Fruit fly (Drosophila melanogaster): ENCODE data around the gene mora.

Gene mora

dm6 chr3R:24151924-24152809, 34.0 kb upstream of the mora start, which contains the start of the genes p38a and CG6178 (continued):
- TF ChIP-seq Blimp-1 (GFP tag; optimal IDR thresholded peaks at IDR 0.05) (peak; percentile 95), CG8319 (GFP tag; optimal IDR thresholded peaks at IDR 0.05) (peak; percentile 88), lz (GFP tag; optimal IDR thresholded peaks at IDR 0.05) (peak; percentile 92), cyc (GFP tag; optimal IDR thresholded peaks at IDR 0.05) (peak; percentile 88), Hr4 (GFP tag; optimal IDR thresholded peaks at IDR 0.05) (peak; percentile 95), svp (GFP tag) (peak; percentile 95), Sox15 (GFP tag; optimal IDR thresholded peaks at IDR 0.05) (peak; percentile 94), CG32006 (GFP tag; optimal IDR thresholded peaks at IDR 0.05) (peak; percentile 100), Eip93F (GFP tag; optimal IDR thresholded peaks at IDR 0.05) (peak; percentile 81), CG34406 (GFP tag; optimal IDR thresholded peaks at IDR 0.05) (peak; percentile 99), dsx (GFP tag; optimal IDR thresholded peaks at IDR 0.05; ENCODE audit: poor library complexity, severe bottlenecking) (peak; percentile 98), Gug (GFP tag; IDR thresholded peaks at IDR 0.05) (peak; percentile 98), CG6276 (GFP tag; optimal IDR thresholded peaks at IDR 0.05) (peak; percentile 99), CG6792 (GFP tag; optimal IDR thresholded peaks at IDR 0.05) (peak; percentile 95), CG15336 (GFP tag; IDR thresholded peaks at IDR 0.05) (peak; percentile 99), Eip78C (GFP tag) (peak; percentile 97)

DNA sequence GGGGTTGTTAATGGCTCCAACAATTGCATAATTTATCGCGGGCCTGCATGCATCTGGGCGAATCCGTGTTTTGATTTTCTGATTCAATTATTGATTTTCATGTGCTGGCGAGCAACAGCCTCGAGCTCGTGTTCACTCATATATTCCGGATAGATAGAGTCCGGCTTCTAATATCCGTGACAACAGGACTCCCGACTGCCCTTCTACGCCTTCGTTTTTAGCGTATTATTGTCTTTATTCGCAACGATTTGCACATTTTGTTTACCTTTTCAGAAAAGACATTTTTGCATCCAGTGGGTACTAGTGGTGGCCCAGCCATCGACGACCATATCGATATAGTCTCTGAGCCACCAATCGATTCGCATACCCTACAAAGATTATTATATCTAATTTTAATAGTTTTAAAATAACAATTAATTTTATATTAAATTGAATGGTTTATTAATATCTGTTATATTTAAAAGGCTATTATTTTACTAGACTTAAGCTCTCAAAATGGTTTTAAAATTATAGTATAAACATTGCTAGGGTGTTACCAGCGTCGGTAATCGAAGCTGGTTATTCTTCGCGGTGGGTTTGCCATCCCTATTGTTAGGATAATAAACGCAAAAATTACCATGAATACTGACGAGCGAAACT, 24.9 kb upstream of the mora start, which contains the start of the genes Myo95E and TBC1d7:
Gene Myo95E (minus strand): TSS at position 326 of the 639 bp plus-strand sequence.
Gene TBC1d7 (plus strand): TSS at position 555 of the 639 bp plus-strand sequence.
- TF ChIP-seq svp (GFP tag) (no peak), CG10631 (GFP tag; optimal IDR thresholded peaks at IDR 0.05) (peak; percentile 92), Met (GFP tag; optimal IDR thresholded peaks at IDR 0.05) (no peak), Ets21C (GFP tag; optimal IDR thresholded peaks at IDR 0.05) (peak; percentile 70), CG6792 (GFP tag; optimal IDR thresholded peaks at IDR 0.05) (peak; percentile 86), OdsH (GFP tag; optimal IDR thresholded peaks at IDR 0.05) (peak; percentile 92), CG6276 (GFP tag; optimal IDR thresholded peaks at IDR 0.05) (no peak), esn (GFP tag; optimal IDR thresholded peaks at IDR 0.05) (peak; percentile 89), net (GFP tag; optimal IDR thresholded peaks at IDR 0.05) (peak; percentile 84), spab (GFP tag; optimal IDR thresholded peaks at IDR 0.05) (no peak), CG3919 (GFP tag; optimal IDR thresholded peaks at IDR 0.05) (peak; percentile 90), CG8632 (GFP tag; optimal IDR thresholded peaks at IDR 0.05) (peak; percentile 88), dac (GFP tag; optimal IDR thresholded peaks at IDR 0.05) (peak; percentile 79), cyc (GFP tag; optimal IDR thresholded peaks at IDR 0.05) (peak; percentile 83), CG7368 (GFP tag; optimal IDR thresholded peaks at IDR 0.05) (peak; percentile 81), Smox (GFP tag; optimal IDR thresholded peaks at IDR 0.05) (no peak), Hr38 (GFP tag; optimal IDR thresholded peaks at IDR 0.05) (no peak), Gug (GFP tag; IDR thresholded peaks at IDR 0.05) (peak; percentile 89), Eip75B (GFP tag; optimal IDR thresholded peaks at IDR 0.05) (no peak), CG11902 (GFP tag; optimal IDR thresholded peaks at IDR 0.05) (peak; percentile 90), CG11762 (GFP tag; optimal IDR thresholded peaks at IDR 0.05; ENCODE audit: insufficient read depth) (peak; percentile 75), CG31627 (GFP tag; optimal IDR thresholded peaks at IDR 0.05) (peak; percentile 76), CG4318 (GFP tag; optimal IDR thresholded peaks at IDR 0.05) (peak; percentile 80), Lpt (GFP tag; optimal IDR thresholded peaks at IDR 0.05) (peak; percentile 82), CG8119 (GFP tag; IDR thresholded peaks at IDR 0.05) (peak; percentile 92), topi (GFP tag; optimal IDR thresholded peaks at IDR 0.05) (peak; percentile 87), CG8319 (GFP tag; optimal IDR thresholded peaks at IDR 0.05) (peak; percentile 73), lz (GFP tag; optimal IDR thresholded peaks at IDR 0.05) (peak; percentile 87), CG32006 (GFP tag; optimal IDR thresholded peaks at IDR 0.05) (peak; percentile 91), CG3032 (tag; optimal IDR thresholded peaks at IDR 0.05) (peak; percentile 92), fd59A (GFP tag; optimal IDR thresholded peaks at IDR 0.05) (peak; percentile 72), CG6163 (GFP tag; IDR thresholded peaks at IDR 0.05) (peak; percentile 93), Sox14 (GFP tag; optimal IDR thresholded peaks at IDR 0.05) (no peak), Eip78C (GFP tag) (peak; percentile 94), pdm3 (GFP tag; optimal IDR thresholded peaks at IDR 0.05) (no peak), Hr39 (GFP tag; optimal IDR thresholded peaks at IDR 0.05) (peak; percentile 72), achi (GFP tag; optimal IDR thresholded peaks at IDR 0.05) (peak; percentile 88), CG11294 (GFP tag; IDR thresholded peaks at IDR 0.05) (peak; percentile 94), Sox102F (GFP tag; optimal IDR thresholded peaks at IDR 0.05) (no peak), eg (GFP tag; IDR thresholded peaks at IDR 0.05) (peak; percentile 97)

Data from whole organism, prepupa.